Worm (Caenorhabditis elegans) whole organism, L2 larva: Measurements from ENCODE around the gene sam-10.
"Not testable (repeated sequence)": the region's sequence is repeated elsewhere in the genome, so short reads cannot be mapped to it uniquely, and the experiment has no call there.

Experiments
- C34F6.9 ChIP-seq: fragments of 150-350 bp; optimal IDR thresholded peaks from 2 replicates; lab custom pipeline; 2014; ENCODE audit warnings: missing biosample characterization, missing genetic modification characterization
- F13H6.1 ChIP-seq: sonication (generic microtip); optimal IDR thresholded peaks from 2 replicates; lab custom pipeline; 2016; ENCODE audit warnings: missing genetic modification characterization, missing compliant biosample characterization
- R02D3.7 ChIP-seq: fragments of 150-350 bp; optimal IDR thresholded peaks from 2 replicates; lab custom pipeline; 2014; ENCODE audit warnings: missing biosample characterization, missing genetic modification characterization
- alr-1 ChIP-seq: fragments of 150-350 bp; optimal IDR thresholded peaks from 2 replicates; lab custom pipeline; 2014; ENCODE audit warnings: missing biosample characterization, missing genetic modification characterization
- aly-2 ChIP-seq: fragments of 150-350 bp; optimal IDR thresholded peaks from 2 replicates; lab custom pipeline; 2014; ENCODE audit warnings: missing biosample characterization, missing genetic modification characterization
- ama-1 ChIP-seq: fragments of 150-350 bp; optimal IDR thresholded peaks from 2 replicates; lab custom pipeline; 2018; ENCODE audit warnings: inconsistent platforms
- ceh-16 ChIP-seq: fragments of 150-350 bp; optimal IDR thresholded peaks from 2 replicates; lab custom pipeline; 2014; ENCODE audit warnings: missing biosample characterization, missing genetic modification characterization
- ceh-82 ChIP-seq: fragments of 150-350 bp; optimal IDR thresholded peaks from 2 replicates; lab custom pipeline; 2014; ENCODE audit warnings: missing biosample characterization, missing genetic modification characterization
- crh-2 ChIP-seq: sonication (generic microtip); optimal IDR thresholded peaks from 2 replicates; lab custom pipeline; 2017; ENCODE audit warnings: missing biosample characterization, missing genetic modification characterization
- dmd-4 ChIP-seq: sonication (generic microtip); optimal IDR thresholded peaks from 2 replicates; lab custom pipeline; 2017; ENCODE audit warnings: missing biosample characterization, missing genetic modification characterization
- elt-1 ChIP-seq: fragments of 150-350 bp; optimal IDR thresholded peaks from 2 replicates; lab custom pipeline; 2014; ENCODE audit warnings: missing biosample characterization, missing genetic modification characterization
- elt-3 ChIP-seq: sonication (generic microtip); optimal IDR thresholded peaks from 2 replicates; lab custom pipeline; 2017; ENCODE audit warnings: missing biosample characterization, missing genetic modification characterization
- fos-1 ChIP-seq: fragments of 150-350 bp; optimal IDR thresholded peaks from 2 replicates; lab custom pipeline; 2014; ENCODE audit warnings: missing biosample characterization, missing genetic modification characterization
- gmeb-1 ChIP-seq: fragments of 150-350 bp; optimal IDR thresholded peaks from 2 replicates; lab custom pipeline; 2014; ENCODE audit warnings: missing biosample characterization, missing genetic modification characterization
- lin-13 ChIP-seq: fragments of 150-350 bp; optimal IDR thresholded peaks from 2 replicates; lab custom pipeline; 2014; ENCODE audit warnings: missing biosample characterization, missing genetic modification reagents, missing genetic modification characterization
- lin-39 ChIP-seq: fragments of 150-350 bp; optimal IDR thresholded peaks from 2 replicates; lab custom pipeline; 2014; ENCODE audit warnings: missing biosample characterization, missing genetic modification reagents, missing genetic modification characterization
- lsy-2 ChIP-seq, 2 experiments: fragments of 150-350 bp in 1 of 2; sonication (generic microtip) in 1 of 2; optimal IDR thresholded peaks; 2 replicates each; lab custom pipeline; 2014 to 2017; ENCODE audit warnings: missing biosample characterization in 2 of 2, missing genetic modification characterization in 2 of 2
- mab-5 ChIP-seq: fragments of 150-350 bp; optimal IDR thresholded peaks from 2 replicates; lab custom pipeline; 2014; ENCODE audit warnings: missing biosample characterization, missing genetic modification characterization
- mbf-1 ChIP-seq: sonication (generic microtip); optimal IDR thresholded peaks from 2 replicates; lab custom pipeline; 2017; ENCODE audit warnings: missing biosample characterization, missing genetic modification characterization
- mdl-1 ChIP-seq, 2 experiments: fragments of 150-350 bp in 1 of 2; sonication (generic microtip) in 1 of 2; optimal IDR thresholded peaks; 2 replicates each; lab custom pipeline; 2017; ENCODE audit warnings: missing biosample characterization in 2 of 2, missing genetic modification characterization in 2 of 2
- nhr-10 ChIP-seq: sonication (generic microtip); optimal IDR thresholded peaks from 2 replicates; lab custom pipeline; 2017; ENCODE audit warnings: missing biosample characterization, missing genetic modification characterization
- nhr-12 ChIP-seq: fragments of 150-350 bp; optimal IDR thresholded peaks from 2 replicates; lab custom pipeline; 2014; ENCODE audit warnings: missing biosample characterization, missing genetic modification characterization
- nhr-129 ChIP-seq: fragments of 150-350 bp; optimal IDR thresholded peaks from 2 replicates; lab custom pipeline; 2014; ENCODE audit warnings: missing biosample characterization, missing genetic modification characterization
- nhr-21 ChIP-seq: fragments of 150-350 bp; optimal IDR thresholded peaks from 2 replicates; lab custom pipeline; 2014; ENCODE audit warnings: missing biosample characterization, missing genetic modification characterization
- nhr-237 ChIP-seq: fragments of 150-350 bp; optimal IDR thresholded peaks from 2 replicates; lab custom pipeline; 2014; ENCODE audit warnings: missing biosample characterization, missing genetic modification characterization
- nhr-25 ChIP-seq: fragments of 150-350 bp; sonication (generic microtip); optimal IDR thresholded peaks from 3 replicates; lab custom pipeline; 2014; ENCODE audit warnings: missing biosample characterization, missing genetic modification characterization
- peb-1 ChIP-seq: fragments of 150-350 bp; optimal IDR thresholded peaks from 2 replicates; lab custom pipeline; 2014; ENCODE audit warnings: missing biosample characterization, missing genetic modification characterization
- sem-4 ChIP-seq: fragments of 150-350 bp; optimal IDR thresholded peaks from 2 replicates; lab custom pipeline; 2014; ENCODE audit warnings: missing biosample characterization, missing genetic modification reagents, missing genetic modification characterization
- skn-1 ChIP-seq: sonication (generic microtip); optimal IDR thresholded peaks from 2 replicates; lab custom pipeline; 2017; ENCODE audit warnings: missing biosample characterization, missing genetic modification characterization
- sma-3 ChIP-seq: sonication (generic microtip); optimal IDR thresholded peaks from 2 replicates; lab custom pipeline; 2016; ENCODE audit warnings: missing genetic modification reagents, missing genetic modification characterization, missing compliant biosample characterization
- sma-9 ChIP-seq, 2 experiments: fragments of 150-350 bp in 1 of 2; sonication (generic microtip) in 1 of 2; optimal IDR thresholded peaks; 2 replicates each; lab custom pipeline; 2014 to 2016; ENCODE audit warnings: missing genetic modification characterization in 2 of 2, mild to moderate bottlenecking in 1 of 2, missing biosample characterization in 1 of 2, missing compliant biosample characterization in 1 of 2, missing genetic modification reagents in 1 of 2, moderate library complexity in 1 of 2
- unc-39 ChIP-seq: fragments of 150-350 bp; optimal IDR thresholded peaks from 2 replicates; lab custom pipeline; 2014; ENCODE audit warnings: missing biosample characterization, missing genetic modification characterization
- unc-55 ChIP-seq: fragments of 150-350 bp; sonication (generic microtip); optimal IDR thresholded peaks from 3 replicates; lab custom pipeline; 2014; ENCODE audit warnings: missing biosample characterization, missing genetic modification reagents, missing genetic modification characterization
- zag-1 ChIP-seq: fragments of 150-350 bp; optimal IDR thresholded peaks from 2 replicates; lab custom pipeline; 2014; ENCODE audit warnings: missing biosample characterization, missing genetic modification characterization
- ztf-1 ChIP-seq: fragments of 200-800 bp; sonication (Bioruptor generic); conservative IDR thresholded peaks from 2 replicates; pipeline ENCODE4 v1.3.6; 2022; ENCODE audit warnings: missing genetic modification characterization, missing compliant biosample characterization
- ztf-11 ChIP-seq: sonication (generic microtip); optimal IDR thresholded peaks from 2 replicates; lab custom pipeline; 2017; ENCODE audit warnings: missing biosample characterization, missing genetic modification characterization

Gene sam-10

DNA sequence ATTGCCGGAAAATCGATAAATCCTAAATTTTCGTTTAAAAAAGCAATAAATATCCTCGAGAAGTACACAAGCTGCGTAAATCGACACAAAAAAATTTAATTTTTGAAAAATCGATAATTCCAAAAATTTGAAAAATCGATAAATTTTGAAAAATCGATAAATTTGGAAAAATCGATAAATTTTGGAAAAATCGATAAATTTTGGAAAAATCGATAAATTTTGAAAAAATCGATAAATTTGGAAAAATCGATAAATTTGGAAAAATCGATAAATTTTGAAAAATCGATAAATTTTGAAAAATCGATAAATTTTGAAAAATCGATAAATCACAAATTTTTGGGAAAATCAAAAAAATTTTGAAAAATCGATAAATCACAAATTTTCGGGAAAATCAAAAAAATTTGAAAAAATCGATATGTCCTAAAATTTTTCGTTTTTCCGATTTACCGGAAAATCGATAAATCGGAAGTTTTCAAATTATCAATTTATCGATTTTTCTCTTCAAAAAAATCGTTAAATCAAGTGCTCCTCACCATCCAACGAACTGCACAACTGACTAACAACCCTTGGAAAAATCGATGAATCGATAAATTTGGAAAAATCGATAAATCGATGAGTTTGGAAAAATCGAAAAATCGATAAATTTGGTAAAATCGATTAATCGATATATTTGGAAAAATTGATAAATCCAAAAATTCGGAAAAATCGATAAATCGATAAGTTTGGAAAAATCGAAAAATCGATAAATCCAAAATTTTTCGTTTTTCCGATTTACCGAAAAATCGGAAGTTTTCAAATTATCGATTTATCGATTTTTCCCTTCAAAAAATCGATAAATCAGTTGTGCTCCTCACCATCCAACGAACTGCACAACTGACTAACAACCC, 14.4 kb downstream of the sam-10 start:
- peak; percentile 19 for TF ChIP-seq lin-13 (GFP tag; lab: Kevin White, UChicago)
- TF ChIP-seq F13H6.1 (tag; lab: Kevin White, UChicago): no peak
- TF ChIP-seq nhr-21 (tag; lab: Kevin White, UChicago): no peak

DNA sequence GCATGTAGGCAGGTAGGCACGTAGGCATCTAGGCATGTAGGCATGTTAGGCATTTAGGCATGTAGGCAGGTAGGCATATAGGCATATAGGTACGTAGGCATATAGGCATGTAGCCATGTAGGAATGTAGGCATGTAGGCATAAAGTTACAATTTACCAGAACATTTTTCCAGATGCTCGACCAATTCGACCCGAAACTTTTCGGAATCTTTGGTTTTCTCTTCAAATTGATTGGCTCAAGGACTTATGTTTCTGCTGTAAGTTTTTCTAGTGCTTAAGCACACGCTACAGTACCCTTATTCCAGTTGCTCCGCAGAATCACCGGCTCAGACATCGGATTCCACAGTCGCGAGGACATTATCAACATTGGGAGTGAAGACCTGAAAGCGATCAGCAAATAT, 20.1 kb downstream of the sam-10 start:
- TF ChIP-seq R02D3.7 (tag; lab: Kevin White, UChicago) (no peak), alr-1 (tag; lab: Kevin White, UChicago) (no peak), mab-5 (no peak), zag-1 (tag; lab: Kevin White, UChicago) (no peak), skn-1 (tag; lab: Kevin White, UChicago) (no peak), C34F6.9 (tag; lab: Kevin White, UChicago) (no peak), crh-2 (tag; lab: Kevin White, UChicago) (no peak), fos-1 (tag; lab: Kevin White, UChicago) (no peak), unc-55 (no peak), lsy-2 (tag; optimal IDR thresholded peaks at IDR 0.05; lab: Kevin White, UChicago) (no peak), elt-3 (no peak), nhr-10 (tag; lab: Kevin White, UChicago) (no peak), lin-39 (tag; lab: Kevin White, UChicago) (no peak), peb-1 (tag; lab: Kevin White, UChicago) (no peak)
- TF ChIP-seq, all 48 proteins: peak for 0

DNA sequence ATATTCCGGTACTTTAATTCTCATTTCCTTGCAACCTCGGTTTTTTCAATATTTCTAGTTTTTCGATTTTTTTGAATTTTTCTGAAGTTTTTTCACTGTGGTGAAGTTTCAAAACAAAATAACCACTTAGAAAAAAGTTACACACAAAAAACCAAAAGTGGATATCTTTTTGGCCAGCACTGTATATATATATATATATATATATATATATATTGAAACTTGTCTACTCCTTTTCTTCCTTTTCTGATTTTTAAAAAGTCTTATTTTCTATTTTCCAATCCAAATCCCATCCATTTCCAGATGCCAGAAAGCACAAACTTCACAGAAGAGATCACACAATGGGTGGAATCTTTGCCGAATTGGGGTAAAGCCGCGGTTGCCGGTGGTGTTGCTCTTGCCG, 21.3 kb downstream of the sam-10 start, which contains the start of gene faxc-2:
TSS of gene faxc-2 (plus strand) at position 301 of the 400 bp plus-strand sequence.
- not testable (repeated sequence) for TF ChIP-seq ceh-82; C34F6.9 (tag; lab: Kevin White, UChicago); mab-5

DNA sequence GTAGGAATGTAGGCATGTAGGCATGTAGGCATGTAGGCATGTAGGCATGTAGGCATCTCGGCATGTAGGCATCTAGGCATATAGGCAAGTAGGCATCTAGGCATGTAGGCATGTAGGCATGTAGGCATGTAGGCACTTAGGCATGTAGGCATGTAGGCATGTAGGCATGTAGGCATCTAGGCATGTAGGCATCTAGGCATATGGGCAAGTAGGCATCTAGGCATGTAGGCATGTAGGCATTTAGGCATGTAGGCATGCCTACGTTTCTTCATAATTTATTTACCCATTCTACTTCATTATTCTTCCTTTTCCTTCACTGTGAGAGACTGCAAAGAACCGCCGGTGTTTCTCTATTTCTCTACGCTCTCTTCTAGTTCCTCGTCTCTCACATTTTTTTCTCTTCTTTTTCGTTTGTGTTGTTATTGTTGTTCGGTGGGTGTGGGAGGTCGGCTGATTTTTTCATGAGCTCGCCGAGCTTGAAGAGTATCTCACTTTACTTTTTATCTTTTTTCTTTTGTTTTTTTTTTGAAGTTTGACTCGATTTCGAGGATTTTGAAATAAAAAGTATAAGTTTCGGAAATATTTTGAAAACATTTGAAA, 25.9 kb downstream of the sam-10 start:
- peak; percentile 13 for TF ChIP-seq unc-55
- no peak for TF ChIP-seq ama-1 (lab: Kevin White, UChicago)
- peak; percentile 16 for TF ChIP-seq C34F6.9 (tag; lab: Kevin White, UChicago)

DNA sequence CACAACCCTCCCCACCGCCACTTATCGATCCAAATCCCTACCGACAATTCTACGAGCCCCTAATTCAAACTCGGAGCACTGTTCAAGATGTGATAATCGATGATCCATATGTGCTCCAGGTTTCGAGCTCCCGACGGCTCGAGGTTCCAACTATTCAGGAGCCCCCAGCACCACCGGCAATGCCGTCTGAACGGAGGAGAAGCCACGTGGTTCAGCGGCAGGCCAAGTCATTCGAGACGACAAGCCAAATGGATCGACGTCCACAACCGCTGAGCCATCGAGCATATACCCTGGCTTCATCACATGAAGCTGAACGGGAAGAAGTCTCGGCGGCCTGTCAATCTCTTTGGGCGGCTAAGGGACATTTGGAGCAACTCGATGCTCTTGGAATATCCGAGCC, 29.7 kb downstream of the sam-10 start:
- TF ChIP-seq ceh-82 (no peak), nhr-21 (tag; lab: Kevin White, UChicago) (no peak), nhr-237 (tag; lab: Kevin White, UChicago) (no peak), alr-1 (tag; lab: Kevin White, UChicago) (no peak)

DNA sequence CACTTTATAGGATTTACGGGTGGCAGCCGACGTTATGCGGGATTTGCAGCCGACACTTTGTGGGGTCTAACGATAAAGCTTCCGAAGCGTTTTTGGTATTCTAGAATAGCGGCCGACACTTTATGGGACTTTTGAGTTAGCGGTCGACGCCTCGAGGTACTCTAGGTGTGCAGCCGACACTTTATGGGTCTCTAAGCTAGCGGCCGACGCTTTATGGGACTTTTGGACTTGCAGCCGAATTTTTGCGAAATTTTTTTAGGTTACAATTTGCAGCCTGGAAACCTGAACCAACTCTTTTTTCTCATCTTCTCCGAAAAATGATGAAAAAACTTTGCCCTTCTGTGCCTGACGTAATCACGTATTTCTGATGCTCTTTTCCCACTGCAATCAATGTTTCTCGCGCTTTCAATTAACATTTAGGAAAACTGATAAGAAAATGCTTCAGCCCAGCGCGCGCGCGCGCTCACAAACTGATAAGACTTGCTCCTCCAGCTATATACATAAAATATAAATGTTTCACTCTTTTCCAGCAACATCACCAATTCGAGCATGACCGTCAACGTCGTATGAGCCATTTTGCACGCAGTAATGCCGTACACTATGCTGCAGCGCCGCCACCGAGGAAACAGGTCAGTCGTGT, 31.0 kb downstream of the sam-10 start:
- TF ChIP-seq sem-4 (no peak), nhr-12 (tag; lab: Kevin White, UChicago) (no peak), elt-1 (tag; lab: Kevin White, UChicago) (no peak), zag-1 (tag; lab: Kevin White, UChicago) (no peak), lsy-2 (tag; optimal IDR thresholded peaks at IDR 0.05; lab: Kevin White, UChicago) (no peak), sma-9 (GFP tag; optimal IDR thresholded peaks at IDR 0.05; lab: Kevin White, UChicago) (peak; percentile 56), sma-9 (tag; optimal IDR thresholded peaks at IDR 0.05; lab: Kevin White, UChicago) (no peak), ceh-16 (tag; lab: Kevin White, UChicago) (no peak), ama-1 (lab: Kevin White, UChicago) (no peak), fos-1 (tag; lab: Kevin White, UChicago) (peak; percentile 87), nhr-25 (tag; lab: Kevin White, UChicago) (no peak), aly-2 (tag; lab: Kevin White, UChicago) (no peak), peb-1 (tag; lab: Kevin White, UChicago) (no peak), nhr-10 (tag; lab: Kevin White, UChicago) (no peak), sma-3 (no peak), R02D3.7 (tag; lab: Kevin White, UChicago) (no peak), lin-13 (GFP tag; lab: Kevin White, UChicago) (no peak), gmeb-1 (peak; percentile 12), crh-2 (tag; lab: Kevin White, UChicago) (peak; percentile 28), mbf-1 (no peak), ceh-82 (no peak), unc-39 (tag; lab: Kevin White, UChicago) (no peak), ztf-11 (no peak), ztf-1 (GFP tag; lab: Robert Waterston, UW) (no peak), nhr-129 (tag; lab: Kevin White, UChicago) (no peak), dmd-4 (tag; lab: Kevin White, UChicago) (no peak), mdl-1 (tag; optimal IDR thresholded peaks at IDR 0.05; lab: Kevin White, UChicago) (no peak)
